Worm (Caenorhabditis elegans): Measurements from ENCODE around the gene clec-198.

clec-198 gene

ce11 chrIV:17351586-17351985 is 4.6 kb downstream of the clec-198 start, which contains the start of gene clec-199:
Gene clec-199 (plus strand): TSS chrIV:17351886.
- TF ChIP-seq B0035.1 (tag; optimal IDR thresholded peaks at IDR 0.05) = no peak
- no peak for TF ChIP-seq B0336.3 (GFP tag; IDR thresholded peaks at IDR 0.05)
- no peak for TF ChIP-seq F57A8.1 (GFP tag; optimal IDR thresholded peaks at IDR 0.05)
- no peak for TF ChIP-seq pha-4 (tag; optimal IDR thresholded peaks at IDR 0.05)
- no peak for TF ChIP-seq B0019.2 (GFP tag; conservative IDR thresholded peaks at IDR 0.05)
- TF ChIP-seq mel-28 (tag; optimal IDR thresholded peaks at IDR 0.05; ENCODE audit: borderline replicate concordance) = no peak
- no peak for TF ChIP-seq rcor-1 (GFP tag; IDR thresholded peaks at IDR 0.05)
- no peak for TF ChIP-seq pbrm-1 (GFP tag; IDR thresholded peaks at IDR 0.05)
- TF ChIP-seq nhr-120 (GFP tag; IDR thresholded peaks at IDR 0.05) = no peak
- TF ChIP-seq madf-8 (GFP tag; conservative IDR thresholded peaks at IDR 0.05) = no peak
- no peak for TF ChIP-seq ccch-3 (GFP tag; optimal IDR thresholded peaks at IDR 0.05)
- no peak for TF ChIP-seq aptf-2 (GFP tag; conservative IDR thresholded peaks at IDR 0.05)
- TF ChIP-seq K11D2.4 (GFP tag; IDR thresholded peaks at IDR 0.05) = no peak

- TF ChIP-seq let-607 (tag; optimal IDR thresholded peaks at IDR 0.05) (no peak), lsy-27 (tag; optimal IDR thresholded peaks at IDR 0.05; ENCODE audit: borderline replicate concordance, insufficient read depth) (no peak), mxl-1 (tag; optimal IDR thresholded peaks at IDR 0.05) (no peak), fkh-3 (tag; optimal IDR thresholded peaks at IDR 0.05) (no peak), F22D6.2 (tag; optimal IDR thresholded peaks at IDR 0.05) (no peak), mes-4 (tag; optimal IDR thresholded peaks at IDR 0.05) (no peak), rpc-1 (optimal IDR thresholded peaks at IDR 0.05) (no peak), rpc-1 (tag; optimal IDR thresholded peaks at IDR 0.05) (no peak), ceh-79 (tag; optimal IDR thresholded peaks at IDR 0.05) (no peak), aptf-2 (GFP tag; conservative IDR thresholded peaks at IDR 0.05) (no peak), sptf-2 (GFP tag; optimal IDR thresholded peaks at IDR 0.05) (no peak), F57A8.1 (GFP tag; optimal IDR thresholded peaks at IDR 0.05) (no peak), madf-10 (tag; optimal IDR thresholded peaks at IDR 0.05) (no peak)
Measured at ce11 chrIV:17361143-17361542, 14.2 kb downstream of the clec-198 start, which contains the start of gene clec-202. Gene clec-202 (plus strand): TSS chrIV:17361443.

ce11 chrIV:17367294-17367693 is 20.3 kb downstream of the clec-198 start, which contains the start of gene zipt-17:
Gene zipt-17 (minus strand): TSS chrIV:17367394.
- TF ChIP-seq D2030.7 (GFP tag; IDR thresholded peaks at IDR 0.05) (no peak), ztf-6 (GFP tag; IDR thresholded peaks at IDR 0.05) (no peak), efl-1 (GFP tag; optimal IDR thresholded peaks at IDR 0.05) (no peak), unc-130 (GFP tag; optimal IDR thresholded peaks at IDR 0.05) (no peak), dpff-1 (tag; optimal IDR thresholded peaks at IDR 0.05) (no peak), ztf-18 (tag; optimal IDR thresholded peaks at IDR 0.05) (no peak), F37B4.10 (GFP tag; IDR thresholded peaks at IDR 0.05) (no peak), ekl-4 (GFP tag; IDR thresholded peaks at IDR 0.05) (no peak), madf-6 (GFP tag; IDR thresholded peaks at IDR 0.05) (no peak), F23B12.7 (tag; optimal IDR thresholded peaks at IDR 0.05; ENCODE audit: insufficient read depth) (no peak), C17E4.6 (GFP tag; IDR thresholded peaks at IDR 0.05) (no peak), mes-4 (tag; optimal IDR thresholded peaks at IDR 0.05) (no peak), ama-1 (optimal IDR thresholded peaks at IDR 0.05) (no peak), ama-1 (GFP tag; optimal IDR thresholded peaks at IDR 0.05) (no peak), lag-1 (GFP tag; IDR thresholded peaks at IDR 0.05) (no peak), aptf-3 (GFP tag; IDR thresholded peaks at IDR 0.05) (no peak), hsf-1 (GFP tag; IDR thresholded peaks at IDR 0.05) (no peak), B0261.1 (tag; optimal IDR thresholded peaks at IDR 0.05) (no peak), repo-1 (tag; optimal IDR thresholded peaks at IDR 0.05) (no peak), F49E8.2 (tag; optimal IDR thresholded peaks at IDR 0.05; ENCODE audit: insufficient read depth) (no peak), nfya-1 (tag; optimal IDR thresholded peaks at IDR 0.05; ENCODE audit: borderline replicate concordance, insufficient read depth) (no peak)

Data from whole organism, young adult.